Fruit fly (Drosophila melanogaster) whole organism, embryonic: ENCODE results near the gene CCT7.

Experiments
- ATbp ChIP-seq: fragments of 200-800 bp; sonication (Bioruptor generic); optimal IDR thresholded peaks from 2 replicates; lab custom pipeline; 2017; ENCODE audit warnings: missing biosample characterization, mild to moderate bottlenecking, missing genetic modification characterization, missing genetic modification reagents
- Asciz ChIP-seq: fragments of 200-800 bp; sonication (Bioruptor generic); optimal IDR thresholded peaks from 2 replicates; lab custom pipeline; 2017; ENCODE audit warnings: missing biosample characterization, mild to moderate bottlenecking, missing genetic modification characterization, missing genetic modification reagents
- Bdp1 ChIP-seq: fragments of 200-800 bp; sonication (Bioruptor generic); optimal IDR thresholded peaks from 3 replicates; lab custom pipeline; 2016; ENCODE audit warnings: missing biosample characterization, missing genetic modification characterization
- Blimp-1 ChIP-seq: fragments of 200-800 bp; sonication (Bioruptor generic); optimal IDR thresholded peaks from 3 replicates; lab custom pipeline; 2018; ENCODE audit warnings: missing biosample characterization, missing genetic modification characterization, mild to moderate bottlenecking, moderate library complexity, missing genetic modification reagents
- BtbVII ChIP-seq: fragments of 200-800 bp; sonication (Bioruptor generic); optimal IDR thresholded peaks from 3 replicates; lab custom pipeline; 2017; ENCODE audit warnings: missing biosample characterization, mild to moderate bottlenecking, missing genetic modification characterization
- CG10147 ChIP-seq: fragments of 200-800 bp; sonication (Bioruptor generic); optimal IDR thresholded peaks from 2 replicates; lab custom pipeline; 2019; ENCODE audit warnings: missing biosample characterization, mild to moderate bottlenecking, missing genetic modification characterization, moderate library complexity
- CG10366 ChIP-seq: fragments of 200-800 bp; sonication (Bioruptor generic); IDR thresholded peaks from 2 replicates; pipeline ENCODE4 v1.3.6; 2022; ENCODE audit warnings: missing biosample characterization, missing genetic modification characterization
- CG11398 ChIP-seq: fragments of 200-800 bp; sonication (Bioruptor generic); optimal IDR thresholded peaks from 2 replicates; lab custom pipeline; 2016; ENCODE audit warnings: missing biosample characterization, missing genetic modification characterization
- CG13624 ChIP-seq: fragments of 200-800 bp; sonication (Bioruptor generic); optimal IDR thresholded peaks from 2 replicates; lab custom pipeline; 2016; ENCODE audit warnings: missing biosample characterization, missing genetic modification characterization
- CG15011 ChIP-seq: fragments of 200-800 bp; sonication (Bioruptor generic); optimal IDR thresholded peaks from 3 replicates; lab custom pipeline; 2018; ENCODE audit warnings: missing biosample characterization, mild to moderate bottlenecking, missing genetic modification characterization
- CG15514 ChIP-seq: fragments of 200-800 bp; sonication (Bioruptor generic); optimal IDR thresholded peaks from 3 replicates; lab custom pipeline; 2017; ENCODE audit warnings: missing biosample characterization, missing genetic modification characterization, mild to moderate bottlenecking, moderate library complexity, missing genetic modification reagents
- CG16779 ChIP-seq: fragments of 200-800 bp; sonication (Bioruptor generic); IDR thresholded peaks from 2 replicates; pipeline ENCODE4 v1.3.6; 2022; ENCODE audit warnings: missing biosample characterization, missing genetic modification characterization
- CG32532 ChIP-seq: fragments of 200-800 bp; sonication (Bioruptor generic); IDR thresholded peaks from 2 replicates; pipeline ENCODE4 v1.3.6; 2022; ENCODE audit warnings: missing biosample characterization, missing genetic modification characterization
- CG3281 ChIP-seq: fragments of 200-800 bp; sonication (Bioruptor generic); optimal IDR thresholded peaks from 3 replicates; lab custom pipeline; 2017; ENCODE audit warnings: missing biosample characterization, mild to moderate bottlenecking, missing genetic modification characterization
- CG4730 ChIP-seq: fragments of 200-800 bp; sonication (Bioruptor generic); IDR thresholded peaks from 2 replicates; pipeline ENCODE4 v1.3.6; 2022; ENCODE audit warnings: missing biosample characterization, missing genetic modification characterization
- CG7372 ChIP-seq: fragments of 200-800 bp; sonication (Bioruptor generic); IDR thresholded peaks from 2 replicates; pipeline ENCODE4 v1.3.6; 2022; ENCODE audit warnings: missing biosample characterization, missing genetic modification characterization
- CG7928 ChIP-seq: fragments of 200-800 bp; sonication (Bioruptor generic); optimal IDR thresholded peaks from 2 replicates; lab custom pipeline; 2017; ENCODE audit warnings: missing biosample characterization, mild to moderate bottlenecking, missing genetic modification characterization
- CG8388 ChIP-seq: fragments of 200-800 bp; sonication (Bioruptor generic); optimal IDR thresholded peaks from 2 replicates; lab custom pipeline; 2019; ENCODE audit warnings: missing biosample characterization, mild to moderate bottlenecking, missing genetic modification characterization, moderate library complexity
- CG8944 ChIP-seq: fragments of 200-800 bp; sonication (Bioruptor generic); optimal IDR thresholded peaks from 3 replicates; lab custom pipeline; 2016; ENCODE audit warnings: missing biosample characterization, missing genetic modification characterization
- CG9609 ChIP-seq: fragments of 200-800 bp; sonication (Bioruptor generic); optimal IDR thresholded peaks from 3 replicates; lab custom pipeline; 2016; ENCODE audit warnings: missing biosample characterization, missing genetic modification characterization
- CG9727 ChIP-seq: fragments of 200-800 bp; sonication (Bioruptor generic); optimal IDR thresholded peaks from 3 replicates; lab custom pipeline; 2017; ENCODE audit warnings: missing biosample characterization, mild to moderate bottlenecking, missing genetic modification characterization
- Dip3 ChIP-seq: fragments of 200-800 bp; sonication (Bioruptor generic); optimal IDR thresholded peaks from 3 replicates; lab custom pipeline; 2016; ENCODE audit warnings: missing biosample characterization, missing genetic modification characterization
- E2f2 ChIP-seq: fragments of 200-800 bp; sonication (Bioruptor generic); IDR thresholded peaks from 2 replicates; pipeline ENCODE4 v1.3.6; 2022; ENCODE audit warnings: missing biosample characterization, missing genetic modification characterization
- Ets97D ChIP-seq: fragments of 200-800 bp; sonication (Bioruptor generic); optimal IDR thresholded peaks from 3 replicates; lab custom pipeline; 2016; ENCODE audit warnings: missing biosample characterization, missing genetic modification characterization
- Fer2 ChIP-seq: fragments of 200-800 bp; sonication (Bioruptor generic); optimal IDR thresholded peaks from 2 replicates; lab custom pipeline; 2018; ENCODE audit warnings: missing biosample characterization, mild to moderate bottlenecking, missing genetic modification characterization, moderate library complexity
- GATAe ChIP-seq: fragments of 200-800 bp; sonication (Bioruptor generic); conservative IDR thresholded peaks from 2 replicates; pipeline ENCODE4 v1.3.6; 2022; ENCODE audit warnings: missing biosample characterization, missing genetic modification characterization
- HHEX ChIP-seq: fragments of 200-800 bp; sonication (Bioruptor generic); optimal IDR thresholded peaks from 3 replicates; lab custom pipeline; 2017; ENCODE audit warnings: missing biosample characterization, mild to moderate bottlenecking, missing genetic modification characterization, missing genetic modification reagents
- HLH3B ChIP-seq: fragments of 200-800 bp; sonication (Bioruptor generic); IDR thresholded peaks from 2 replicates; pipeline ENCODE4 v1.3.6; 2022; ENCODE audit warnings: missing biosample characterization, missing genetic modification characterization
- Kr ChIP-seq: fragments of 200-800 bp; sonication (Bioruptor generic); optimal IDR thresholded peaks from 2 replicates; lab custom pipeline; 2017; ENCODE audit warnings: missing biosample characterization, mild to moderate bottlenecking, missing genetic modification characterization
- Lim3 ChIP-seq: fragments of 200-800 bp; sonication (Bioruptor generic); IDR thresholded peaks from 2 replicates; pipeline ENCODE4 v1.3.6; 2022; ENCODE audit warnings: missing biosample characterization, missing genetic modification characterization
- NFAT ChIP-seq: fragments of 200-800 bp; sonication (Bioruptor generic); IDR thresholded peaks from 2 replicates; pipeline ENCODE4 v1.3.6; 2022; ENCODE audit warnings: missing biosample characterization, missing genetic modification characterization
- Nf-YB ChIP-seq: fragments of 200-800 bp; sonication (Bioruptor generic); optimal IDR thresholded peaks from 3 replicates; lab custom pipeline; 2019; ENCODE audit warnings: missing biosample characterization, mild to moderate bottlenecking, missing genetic modification characterization, moderate library complexity
- Sin3A ChIP-seq: fragments of >200 bp; optimal IDR thresholded peaks from 2 replicates; lab custom pipeline; 2018
- aop ChIP-seq: fragments of 200-800 bp; sonication (Bioruptor generic); IDR thresholded peaks from 2 replicates; pipeline ENCODE4 v1.3.6; 2022; ENCODE audit warnings: missing biosample characterization, missing genetic modification characterization
- ato ChIP-seq: fragments of 200-800 bp; sonication (Bioruptor generic); IDR thresholded peaks from 2 replicates; pipeline ENCODE4 v1.3.6; 2022; ENCODE audit warnings: missing biosample characterization, missing genetic modification characterization; ENCODE audit not compliant: partially characterized antibody
- cato ChIP-seq: fragments of 200-800 bp; sonication (Bioruptor generic); optimal IDR thresholded peaks from 2 replicates; lab custom pipeline; 2016; ENCODE audit warnings: missing biosample characterization, missing genetic modification characterization, borderline replicate concordance
- chif ChIP-seq, 2 experiments: fragments of 200-800 bp; sonication (Bioruptor generic); optimal IDR thresholded peaks; 3 replicates each; lab custom pipeline; 2016; ENCODE audit warnings: missing biosample characterization in 2 of 2, missing genetic modification characterization in 2 of 2
- chinmo ChIP-seq: fragments of 200-800 bp; sonication (Bioruptor generic); IDR thresholded peaks from 4 replicates; pipeline ENCODE4 v1.3.6; 2022; ENCODE audit warnings: missing biosample characterization, missing genetic modification characterization; ENCODE audit not compliant: partially characterized antibody
- gt ChIP-seq: fragments of 200-800 bp; sonication (Bioruptor generic); IDR thresholded peaks from 2 replicates; pipeline ENCODE4 v1.3.6; 2022; ENCODE audit warnings: missing biosample characterization, missing genetic modification characterization
- h ChIP-seq: fragments of >200 bp; optimal IDR thresholded peaks from 2 replicates; lab custom pipeline; 2017
- ind ChIP-seq: fragments of 200-800 bp; sonication (Bioruptor generic); optimal IDR thresholded peaks from 3 replicates; lab custom pipeline; 2016; ENCODE audit warnings: missing biosample characterization, missing genetic modification characterization
- ken ChIP-seq: fragments of 200-800 bp; sonication (Bioruptor generic); IDR thresholded peaks from 3 replicates; pipeline ENCODE4 v1.3.6; 2022; ENCODE audit warnings: missing biosample characterization, missing genetic modification characterization
- klu ChIP-seq: fragments of 200-800 bp; sonication (Bioruptor generic); IDR thresholded peaks from 2 replicates; pipeline ENCODE4 v1.3.6; 2022; ENCODE audit warnings: missing biosample characterization, missing genetic modification characterization
- lab ChIP-seq: fragments of 200-800 bp; sonication (Bioruptor generic); optimal IDR thresholded peaks from 3 replicates; lab custom pipeline; 2017; ENCODE audit warnings: missing biosample characterization, missing genetic modification characterization, mild to moderate bottlenecking, moderate library complexity, missing genetic modification reagents
- odd ChIP-seq: fragments of 200-800 bp; sonication (Bioruptor generic); optimal IDR thresholded peaks from 2 replicates; lab custom pipeline; 2017; ENCODE audit warnings: missing biosample characterization, mild to moderate bottlenecking, missing genetic modification characterization
- pum ChIP-seq: fragments of 200-800 bp; sonication (Bioruptor generic); optimal IDR thresholded peaks from 2 replicates; lab custom pipeline; 2016; ENCODE audit warnings: missing biosample characterization, missing genetic modification characterization
- ro ChIP-seq: fragments of 200-800 bp; sonication (Bioruptor generic); IDR thresholded peaks from 2 replicates; pipeline ENCODE4 v1.3.6; 2022; ENCODE audit warnings: missing biosample characterization, missing genetic modification characterization
- so ChIP-seq: fragments of 200-800 bp; sonication (Bioruptor generic); IDR thresholded peaks from 3 replicates; pipeline ENCODE4 v1.3.6; 2022; ENCODE audit warnings: missing biosample characterization, missing genetic modification characterization
- sob ChIP-seq: fragments of 200-800 bp; sonication (Bioruptor generic); IDR thresholded peaks from 2 replicates; pipeline ENCODE4 v1.3.6; 2022; ENCODE audit warnings: missing biosample characterization, missing genetic modification characterization
- tgo ChIP-seq: fragments of 200-800 bp; sonication (Bioruptor generic); IDR thresholded peaks from 3 replicates; pipeline ENCODE4 v1.3.6; 2022; ENCODE audit warnings: missing biosample characterization, missing genetic modification characterization
- wdn ChIP-seq: fragments of 200-800 bp; sonication (Bioruptor generic); IDR thresholded peaks from 2 replicates; pipeline ENCODE4 v1.3.6; 2022; ENCODE audit warnings: missing biosample characterization, missing genetic modification characterization
- zfh2 ChIP-seq: fragments of 200-800 bp; sonication (Bioruptor generic); optimal IDR thresholded peaks from 2 replicates; lab custom pipeline; 2016; ENCODE audit warnings: missing biosample characterization, missing genetic modification characterization

Gene CCT7

dm6 chr3R:8784788-8785187 lies 16.6 kb upstream of the CCT7 start (continued):
- TF ChIP-seq h (lab: Kevin White, UChicago): no peak
- TF ChIP-seq Bdp1 (GFP tag; lab: Kevin White, UChicago): no peak
- no peak for TF ChIP-seq CG13624 (GFP tag; lab: Kevin White, UChicago)
- TF ChIP-seq Ets97D: no peak
- peak in 1 of 2 experiments; percentile 54 for TF ChIP-seq chif (GFP tag; optimal IDR thresholded peaks at IDR 0.05; lab: Kevin White, UChicago)
- peak; percentile 64 for TF ChIP-seq sob (GFP tag; lab: Robert Waterston, UW)
- TF ChIP-seq Nf-YB: no peak
- no peak for TF ChIP-seq CG7928
- peak; percentile 58; the same call in 2 of the 3 replicates for TF ChIP-seq tgo (GFP tag; lab: Robert Waterston, UW)
- TF ChIP-seq CG16779 (GFP tag; lab: Robert Waterston, UW): no peak
- peak; percentile 12 for TF ChIP-seq ATbp
- no peak for TF ChIP-seq wdn
- no peak for TF ChIP-seq ato
- no peak for TF ChIP-seq CG3281 (GFP tag; lab: Kevin White, UChicago)
- TF ChIP-seq CG4730 (GFP tag; lab: Robert Waterston, UW): peak; percentile 37; the same call in 1 of the 2 replicates
- peak; percentile 37; the same call in 1 of the 3 replicates for TF ChIP-seq so (GFP tag; lab: Robert Waterston, UW)
- TF ChIP-seq aop (GFP tag; lab: Robert Waterston, UW): no peak
- TF ChIP-seq ro: 0 out of 2 replicates have a peak, but pooled peaks have one; percentile 23
- TF ChIP-seq lab: no peak
- TF ChIP-seq CG11398 (GFP tag; lab: Kevin White, UChicago): no peak
- TF ChIP-seq CG10147 (GFP tag; lab: Kevin White, UChicago): no peak
- no peak for TF ChIP-seq klu (GFP tag; lab: Robert Waterston, UW)
- TF ChIP-seq Kr: no peak
- no peak for TF ChIP-seq cato (GFP tag; lab: Kevin White, UChicago)
- TF ChIP-seq CG9609 (GFP tag; lab: Kevin White, UChicago): peak; percentile 2
- no peak for TF ChIP-seq Fer2 (tag; lab: Kevin White, UChicago)
- TF ChIP-seq NFAT (GFP tag; lab: Robert Waterston, UW): peak; percentile 52; the same call in 1 of the 2 replicates
- no peak for TF ChIP-seq CG8388
- peak; percentile 80 for TF ChIP-seq CG32532
- TF ChIP-seq BtbVII: no peak
- TF ChIP-seq CG10366 (GFP tag; lab: Robert Waterston, UW): peak; percentile 24; the same call in 1 of the 2 replicates
- TF ChIP-seq HLH3B (GFP tag; lab: Robert Waterston, UW): peak; percentile 74
- peak; percentile 50 for TF ChIP-seq zfh2
- TF ChIP-seq pum (GFP tag; lab: Kevin White, UChicago): no peak
- TF ChIP-seq chinmo (GFP tag; lab: Robert Waterston, UW): no peak
- TF ChIP-seq E2f2 (GFP tag; lab: Robert Waterston, UW): peak; percentile 31; the same call in 1 of the 2 replicates
- no peak for TF ChIP-seq Blimp-1
- TF ChIP-seq Dip3 (GFP tag; lab: Kevin White, UChicago): peak; percentile 43
- TF ChIP-seq Asciz (GFP tag; lab: Kevin White, UChicago): no peak
- TF ChIP-seq CG15514 (GFP tag; lab: Kevin White, UChicago): peak; percentile 19
- no peak for TF ChIP-seq ind
- TF ChIP-seq ken (GFP tag; lab: Robert Waterston, UW): peak; percentile 27; the same call in 1 of the 3 replicates
- no peak for TF ChIP-seq odd (GFP tag; lab: Kevin White, UChicago)
- TF ChIP-seq gt (GFP tag; lab: Robert Waterston, UW): no peak
- no peak for TF ChIP-seq CG8944 (GFP tag; lab: Kevin White, UChicago)
- peak; percentile 25; the same call in 1 of the 2 replicates for TF ChIP-seq CG7372 (GFP tag; lab: Robert Waterston, UW)
- no peak for TF ChIP-seq HHEX (GFP tag; lab: Kevin White, UChicago)
- peak; percentile 38 for TF ChIP-seq CG9727 (GFP tag; lab: Kevin White, UChicago)
- no peak for TF ChIP-seq Sin3A
- TF ChIP-seq Lim3 (GFP tag; lab: Robert Waterston, UW): no peak
- no peak for TF ChIP-seq GATAe
- no peak for TF ChIP-seq CG15011 (GFP tag; lab: Kevin White, UChicago)
